Worm (Caenorhabditis elegans): ENCODE measurements around the gene srt-67.

Gene srt-67

ce11 chrV:5239404-5239803 lies 17.9 kb downstream of the srt-67 start, which contains the start of gene C52A10.3:
Gene C52A10.3 (minus strand): TSS chrV:5239504.
- TF ChIP-seq efl-1 (optimal IDR thresholded peaks at IDR 0.05), result no peak
- peak in 1 of 2 experiments; percentile 32 for TF ChIP-seq efl-1 (GFP tag; optimal IDR thresholded peaks at IDR 0.05 in 1 of 2)
- TF ChIP-seq snpc-4 (tag; optimal IDR thresholded peaks at IDR 0.05), result no peak
- TF ChIP-seq grh-1 (GFP tag; IDR thresholded peaks at IDR 0.05), result no peak
- no peak for TF ChIP-seq ztf-11 (tag; optimal IDR thresholded peaks at IDR 0.05)

ce11 chrV:5237116-5237515 lies 20.1 kb downstream of the srt-67 start, which contains the start of gene cest-35.2:
Gene cest-35.2 (minus strand): TSS chrV:5237216.
- TF ChIP-seq fkh-10 (GFP tag; optimal IDR thresholded peaks at IDR 0.05), result no peak
- TF ChIP-seq irx-1 (tag; optimal IDR thresholded peaks at IDR 0.05), result no peak
- TF ChIP-seq elt-2 (tag; optimal IDR thresholded peaks at IDR 0.05), result no peak
- no peak for TF ChIP-seq C16A3.4 (tag; optimal IDR thresholded peaks at IDR 0.05)

- no peak for TF ChIP-seq dsc-1 (tag; optimal IDR thresholded peaks at IDR 0.05)
- TF ChIP-seq zip-4 (GFP tag; optimal IDR thresholded peaks at IDR 0.05), result peak; percentile 46
- no peak for TF ChIP-seq efl-3 (GFP tag; optimal IDR thresholded peaks at IDR 0.05)
- TF ChIP-seq unc-98 (GFP tag; IDR thresholded peaks at IDR 0.05), result no peak
- TF ChIP-seq unc-62 (GFP tag; optimal IDR thresholded peaks at IDR 0.05), result no peak
- no peak for TF ChIP-seq hpl-2 (GFP tag; optimal IDR thresholded peaks at IDR 0.05)
- TF ChIP-seq nhr-20 (tag; optimal IDR thresholded peaks at IDR 0.05), result no peak
- no peak for TF ChIP-seq nhr-47 (tag; optimal IDR thresholded peaks at IDR 0.05)
- TF ChIP-seq lin-35 (GFP tag; optimal IDR thresholded peaks at IDR 0.05), result peak in 1 of 2 experiments; percentile 7
- TF ChIP-seq lin-15B (tag; optimal IDR thresholded peaks at IDR 0.05), result no peak
- TF ChIP-seq irx-1 (tag; optimal IDR thresholded peaks at IDR 0.05), result no peak
- TF ChIP-seq nhr-19 (GFP tag; conservative IDR thresholded peaks at IDR 0.05), result no peak
- peak; percentile 25 for TF ChIP-seq nhr-71 (tag; optimal IDR thresholded peaks at IDR 0.05)
Measured at ce11 chrV:5233777-5234176, 23.5 kb downstream of the srt-67 start, which contains the start of gene cest-32. Gene cest-32 (minus strand): TSS chrV:5233891.

ce11 chrV:5228513-5228912 lies 28.7 kb downstream of the srt-67 start:
- TF ChIP-seq nhr-71 (tag; optimal IDR thresholded peaks at IDR 0.05), result peak; percentile 10
- no peak for TF ChIP-seq lsy-2 (tag; optimal IDR thresholded peaks at IDR 0.05)
- TF ChIP-seq nhr-77 (tag; optimal IDR thresholded peaks at IDR 0.05), result peak; percentile 72
- no peak for TF ChIP-seq nhr-47 (tag; optimal IDR thresholded peaks at IDR 0.05)
- peak; percentile 17 for TF ChIP-seq lin-14 (GFP tag; optimal IDR thresholded peaks at IDR 0.05)
- peak; percentile 44 for TF ChIP-seq tbx-2 (tag; optimal IDR thresholded peaks at IDR 0.05)
- TF ChIP-seq vab-15 (tag; optimal IDR thresholded peaks at IDR 0.05), result no peak
- no peak for TF ChIP-seq sox-4 (tag; optimal IDR thresholded peaks at IDR 0.05)
- no peak for TF ChIP-seq mef-2 (tag; optimal IDR thresholded peaks at IDR 0.05)
- no peak for TF ChIP-seq efl-3 (GFP tag; optimal IDR thresholded peaks at IDR 0.05)
- no peak for TF ChIP-seq mab-9 (GFP tag; IDR thresholded peaks at IDR 0.05)

- TF ChIP-seq ztf-11 (tag; optimal IDR thresholded peaks at IDR 0.05) (no peak), unc-130 (tag; optimal IDR thresholded peaks at IDR 0.05) (no peak), fkh-8 (tag; optimal IDR thresholded peaks at IDR 0.05) (no peak), nhr-85 (tag) (peak; percentile 64), blmp-1 (tag; optimal IDR thresholded peaks at IDR 0.05) (peak; percentile 36), lin-14 (GFP tag; optimal IDR thresholded peaks at IDR 0.05) (peak; percentile 41), swsn-7 (tag; optimal IDR thresholded peaks at IDR 0.05) (no peak), ceh-8 (GFP tag; optimal IDR thresholded peaks at IDR 0.05) (no peak), efl-1 (optimal IDR thresholded peaks at IDR 0.05) (no peak), efl-1 (GFP tag; optimal IDR thresholded peaks at IDR 0.05 in 1 of 2) (peak in 1 of 2 experiments; percentile 90)
Measured at ce11 chrV:5225660-5226059, 31.6 kb downstream of the srt-67 start.

Data from whole organism, L1 larva.